Worm (Caenorhabditis elegans) whole organism, L4/young adult: ENCODE results near the gene cest-10.

ENCODE experiments used
- W03F9.2 ChIP-seq: fragments of 150-350 bp; optimal IDR thresholded peaks from 2 replicates; lab custom pipeline; 2014; ENCODE audit warnings: missing biosample characterization, missing genetic modification characterization
- dao-5 ChIP-seq: sonication (generic microtip); optimal IDR thresholded peaks from 2 replicates; lab custom pipeline; 2016; ENCODE audit warnings: missing genotype, missing genetic modification characterization, moderate library complexity, missing compliant biosample characterization
- him-1 ChIP-seq: sonication (generic microtip); optimal IDR thresholded peaks from 2 replicates; lab custom pipeline; 2016; ENCODE audit warnings: missing genotype, missing genetic modification reagents, missing genetic modification characterization, missing compliant biosample characterization

DNA sequence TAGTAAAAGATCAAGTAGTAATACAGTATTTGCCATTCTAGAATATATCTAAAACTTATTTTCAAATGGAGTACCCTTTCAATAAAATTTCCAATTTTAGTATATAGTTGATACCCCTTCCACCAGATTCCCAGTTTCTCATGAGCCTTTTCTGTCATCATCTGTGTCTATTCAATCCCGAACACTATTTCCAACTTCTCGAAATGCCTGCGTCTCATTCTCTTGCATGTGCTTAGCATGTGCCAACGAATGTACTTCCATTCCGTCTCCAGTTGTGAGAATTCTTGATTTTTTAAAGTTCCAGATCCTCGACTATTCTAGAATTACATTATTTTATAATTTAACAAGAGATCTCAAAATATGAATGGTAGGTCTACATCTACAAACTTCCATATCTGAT, 13.8 kb upstream of the cest-10 start, which contains the start of gene C42D4.18:
- no peak for TF ChIP-seq him-1 (tag; lab: Kevin White, UChicago)
- TF ChIP-seq W03F9.2 (tag; lab: Kevin White, UChicago), result no peak
- no peak for TF ChIP-seq dao-5 (tag; lab: Kevin White, UChicago)
